Fruit fly (Drosophila melanogaster) whole organism, wandering third instar larva: Measurements from ENCODE around the gene Ect3.

Experiments
- Abd-B ChIP-seq: fragments of >200 bp; optimal IDR thresholded peaks from 2 replicates; lab custom pipeline; 2017; ENCODE audit warnings: missing biosample characterization, missing genetic modification characterization
- CG32264 ChIP-seq: fragments of 200-800 bp; sonication (Bioruptor generic); optimal IDR thresholded peaks from 2 replicates; lab custom pipeline; 2016; ENCODE audit warnings: missing biosample characterization, missing genetic modification characterization
- CrebA ChIP-seq: fragments of 200-800 bp; sonication (Bioruptor generic); optimal IDR thresholded peaks from 2 replicates; lab custom pipeline; 2016; ENCODE audit warnings: missing biosample characterization, mild to moderate bottlenecking, missing genetic modification characterization, borderline replicate concordance
- Dfd ChIP-seq: fragments of >200 bp; optimal IDR thresholded peaks from 2 replicates; lab custom pipeline; 2017; ENCODE audit warnings: missing biosample characterization, missing genetic modification characterization
- Dif ChIP-seq: fragments of 200-275, 200-300 bp; sonication (Bioruptor generic); optimal IDR thresholded peaks from 2 replicates; lab custom pipeline; 2018; ENCODE audit warnings: missing biosample characterization, missing genetic modification characterization; ENCODE audit not compliant: partially characterized antibody
- HLH106 ChIP-seq: fragments of 200-800 bp; optimal IDR thresholded peaks from 3 replicates; lab custom pipeline; 2019; ENCODE audit warnings: missing biosample characterization, mild to moderate bottlenecking, missing genetic modification characterization, moderate library complexity
- Hnf4 ChIP-seq: fragments of 200-800 bp; sonication (Bioruptor generic); optimal IDR thresholded peaks from 2 replicates; lab custom pipeline; 2016; ENCODE audit warnings: missing biosample characterization, mild to moderate bottlenecking, missing genetic modification characterization
- Hr78 ChIP-seq: fragments of >200 bp; optimal IDR thresholded peaks from 2 replicates; lab custom pipeline; 2017; ENCODE audit warnings: missing biosample characterization, missing genetic modification characterization
- Hr83 ChIP-seq: fragments of 200-300 bp; sonication (Bioruptor generic); optimal IDR thresholded peaks from 2 replicates; lab custom pipeline; 2016; ENCODE audit warnings: missing biosample characterization, mild to moderate bottlenecking, missing genetic modification characterization, moderate library complexity; ENCODE audit not compliant: poor library complexity, severe bottlenecking
- Mio ChIP-seq: sonication (Bioruptor generic); optimal IDR thresholded peaks from 2 replicates; lab custom pipeline; 2016; ENCODE audit warnings: missing biosample characterization, missing genetic modification characterization
- Myc ChIP-seq: fragments of >200 bp; optimal IDR thresholded peaks from 2 replicates; lab custom pipeline; 2017
- N ChIP-seq: fragments of >200 bp; optimal IDR thresholded peaks from 2 replicates; lab custom pipeline; 2018; ENCODE audit warnings: missing biosample characterization, missing external identifiers, missing genetic modification characterization
- Rel ChIP-seq, 2 experiments: fragments of 200-800 bp; sonication (Bioruptor generic) in 1 of 2; optimal IDR thresholded peaks; 2 replicates in 1 of 2; 3 replicates in 1 of 2; lab custom pipeline; 2016 to 2019; ENCODE audit warnings: mild to moderate bottlenecking in 2 of 2, missing biosample characterization in 2 of 2, missing genetic modification characterization in 2 of 2, moderate library complexity in 1 of 2
- Vsx2 ChIP-seq: fragments of 200-300, 225-300 bp; sonication (Bioruptor generic); optimal IDR thresholded peaks from 2 replicates; lab custom pipeline; 2018; ENCODE audit warnings: missing biosample characterization, missing genetic modification characterization; ENCODE audit not compliant: partially characterized antibody
- br ChIP-seq: fragments of 200-800 bp; sonication (Bioruptor generic); optimal IDR thresholded peaks from 2 replicates; lab custom pipeline; 2016; ENCODE audit warnings: missing biosample characterization, missing genetic modification characterization
- brk ChIP-seq: fragments of 200-800 bp; sonication (Bioruptor generic); optimal IDR thresholded peaks from 2 replicates; lab custom pipeline; 2016; ENCODE audit warnings: missing biosample characterization, mild to moderate bottlenecking, missing genetic modification characterization
- dl ChIP-seq, 2 experiments: fragments of 175-275, 200-275 bp in 1 of 2; fragments of 200-275 bp in 1 of 2; sonication (Bioruptor generic); optimal IDR thresholded peaks; lab custom pipeline; 2018; ENCODE audit warnings: mild to moderate bottlenecking in 2 of 2, missing biosample characterization in 2 of 2, missing genetic modification characterization in 2 of 2, moderate library complexity in 2 of 2; ENCODE audit not compliant: partially characterized antibody in 2 of 2, insufficient read depth in 1 of 2
- dmrt93B ChIP-seq: fragments of 200-800 bp; sonication (Bioruptor generic); optimal IDR thresholded peaks from 2 replicates; lab custom pipeline; 2018; ENCODE audit warnings: missing biosample characterization, mild to moderate bottlenecking, missing genetic modification characterization
- dsf ChIP-seq: sonication (Bioruptor generic); optimal IDR thresholded peaks from 2 replicates; lab custom pipeline; 2016; ENCODE audit warnings: missing biosample characterization, missing genetic modification characterization, borderline replicate concordance
- foxo ChIP-seq, 2 experiments: fragments of 200-800 bp; sonication (Bioruptor generic); optimal IDR thresholded peaks; 2 replicates in 1 of 2; 3 replicates in 1 of 2; lab custom pipeline; 2016 to 2017; ENCODE audit warnings: missing biosample characterization in 2 of 2, missing genetic modification characterization in 2 of 2
- jim ChIP-seq: fragments of 175-275, 200-325 bp; sonication (Bioruptor generic); optimal IDR thresholded peaks from 2 replicates; lab custom pipeline; 2016; ENCODE audit warnings: missing biosample characterization, mild to moderate bottlenecking, missing genetic modification characterization
- lola ChIP-seq: fragments of >200 bp; optimal IDR thresholded peaks from 2 replicates; lab custom pipeline; 2017; ENCODE audit warnings: missing biosample characterization, missing genetic modification characterization
- pan ChIP-seq: fragments of >200 bp; optimal IDR thresholded peaks from 2 replicates; lab custom pipeline; 2017
- psq ChIP-seq: fragments of 200-800 bp; sonication (Bioruptor generic); optimal IDR thresholded peaks from 3 replicates; lab custom pipeline; 2017; ENCODE audit warnings: missing biosample characterization, mild to moderate bottlenecking, missing genetic modification characterization, moderate library complexity
- rgr ChIP-seq: fragments of 200-800 bp; sonication (Bioruptor generic); optimal IDR thresholded peaks from 3 replicates; lab custom pipeline; 2016; ENCODE audit warnings: missing biosample characterization, mild to moderate bottlenecking, missing genetic modification characterization
- sage ChIP-seq: fragments of 200-800 bp; sonication (Bioruptor generic); optimal IDR thresholded peaks from 2 replicates; lab custom pipeline; 2016; ENCODE audit warnings: missing biosample characterization, mild to moderate bottlenecking, missing genetic modification characterization
- usp ChIP-seq: fragments of >200 bp; optimal IDR thresholded peaks from 2 replicates; lab custom pipeline; 2017; ENCODE audit warnings: missing biosample characterization, missing genetic modification characterization
- woc ChIP-seq: sonication (Bioruptor generic); optimal IDR thresholded peaks from 2 replicates; lab custom pipeline; 2016; ENCODE audit warnings: missing biosample characterization, mild to moderate bottlenecking, missing genetic modification characterization

Gene Ect3

DNA sequence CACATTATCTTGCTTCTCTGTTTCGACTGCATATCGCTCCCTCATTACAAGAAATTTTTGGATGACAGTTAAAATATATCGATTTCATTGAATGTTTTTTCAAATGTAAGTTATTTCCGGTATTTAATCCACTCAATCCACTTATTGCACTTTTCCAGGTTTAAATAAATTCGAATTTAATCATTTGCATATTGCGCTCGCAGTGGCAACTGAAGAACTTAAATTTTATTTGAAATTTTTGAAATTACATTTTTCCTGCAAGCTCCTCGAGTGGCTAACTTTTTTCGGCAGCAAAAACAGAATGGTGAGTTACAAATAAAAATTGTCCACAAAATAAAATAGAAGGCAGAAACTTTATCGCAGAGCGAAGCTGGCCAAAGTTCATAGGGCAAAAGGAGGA, 32.6 kb downstream of the Ect3 start, which contains the start of the genes CG31358, CG42504 and CG42505:
Gene CG31358 (minus strand): TSS at position 101 of the 400 bp plus-strand sequence.
Gene CG42504 (minus strand): TSS at position 101 of the 400 bp plus-strand sequence.
Gene CG42505 (minus strand): TSS at position 101 of the 400 bp plus-strand sequence.
- TF ChIP-seq Vsx2 (no peak), HLH106 (tag; lab: Kevin White, UChicago) (no peak)

DNA sequence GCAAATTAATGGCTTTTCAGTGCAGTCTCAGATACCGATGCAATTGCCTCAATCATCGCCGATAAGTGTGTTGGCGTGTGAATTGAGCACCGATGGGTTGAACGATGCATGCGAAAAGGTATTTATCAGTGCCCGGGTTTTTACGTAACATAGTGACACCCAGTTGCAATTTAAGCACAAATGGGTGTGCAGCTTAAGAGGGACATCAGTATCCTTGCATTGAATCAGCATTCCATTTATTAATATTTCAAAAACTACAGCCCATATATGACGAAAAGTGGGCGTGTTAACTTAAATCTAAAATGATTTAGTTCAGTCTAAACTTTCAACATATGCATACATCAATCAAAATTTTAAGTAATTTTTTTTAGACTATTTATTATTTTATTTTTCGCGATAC, 33.8 kb downstream of the Ect3 start, which contains the start of gene ssp5:
Gene ssp5 (plus strand): TSS at position 301 of the 400 bp plus-strand sequence.
- TF ChIP-seq N (GFP tag; lab: Kevin White, UChicago) (no peak), CrebA (GFP tag; lab: Kevin White, UChicago) (no peak), brk (GFP tag; lab: Kevin White, UChicago) (no peak), Vsx2 (no peak)

DNA sequence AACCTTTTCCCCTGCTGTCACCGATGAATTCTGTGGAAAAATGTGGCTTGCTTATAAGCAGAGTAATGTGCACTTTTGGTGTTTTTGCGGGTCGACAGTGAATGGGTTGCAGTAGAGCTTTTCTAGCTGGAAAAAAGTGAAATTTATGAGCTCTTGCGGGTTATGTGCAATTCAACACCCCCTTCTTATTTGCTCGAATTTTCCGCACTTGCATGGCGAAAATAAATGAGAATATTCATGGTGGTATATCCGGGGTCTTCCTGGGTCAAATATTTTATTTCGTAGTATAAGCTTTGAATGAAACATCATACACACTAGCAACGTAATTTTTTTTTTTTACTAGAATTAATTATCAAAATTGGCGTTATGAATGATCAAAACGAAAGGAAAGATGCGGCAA, 41.1 kb downstream of the Ect3 start, which contains the start of gene CG14736:
Gene CG14736 (plus strand): TSS at position 301 of the 400 bp plus-strand sequence.
- TF ChIP-seq dsf (GFP tag; lab: Kevin White, UChicago), result no peak
- TF ChIP-seq br (GFP tag; lab: Kevin White, UChicago), result no peak
- no peak for TF ChIP-seq N (GFP tag; lab: Kevin White, UChicago)
- TF ChIP-seq Abd-B, result no peak
- TF ChIP-seq dmrt93B (GFP tag; lab: Kevin White, UChicago), result no peak
- TF ChIP-seq Hr78, result no peak
- no peak for TF ChIP-seq rgr (GFP tag; lab: Kevin White, UChicago)
- TF ChIP-seq Mio (GFP tag; lab: Kevin White, UChicago), result no peak
- TF ChIP-seq dl (GFP tag; optimal IDR thresholded peaks at IDR 0.05; lab: Kevin White, UChicago; ENCODE audit: insufficient read depth in 1 of 2, partially characterized antibody in 2 of 2), result no peak
- no peak for TF ChIP-seq woc
- TF ChIP-seq Dfd (GFP tag; lab: Kevin White, UChicago), result no peak
- TF ChIP-seq Vsx2, result no peak
- no peak for TF ChIP-seq brk (GFP tag; lab: Kevin White, UChicago)
- TF ChIP-seq psq (GFP tag; lab: Kevin White, UChicago), result no peak
- TF ChIP-seq foxo (GFP tag; optimal IDR thresholded peaks at IDR 0.05; lab: Kevin White, UChicago), result no peak
- TF ChIP-seq lola, result no peak
- no peak for TF ChIP-seq usp (GFP tag; lab: Kevin White, UChicago)
- no peak for TF ChIP-seq Dif (GFP tag; lab: Kevin White, UChicago)
- no peak for TF ChIP-seq Myc
- no peak for TF ChIP-seq Hnf4 (GFP tag; lab: Kevin White, UChicago)

DNA sequence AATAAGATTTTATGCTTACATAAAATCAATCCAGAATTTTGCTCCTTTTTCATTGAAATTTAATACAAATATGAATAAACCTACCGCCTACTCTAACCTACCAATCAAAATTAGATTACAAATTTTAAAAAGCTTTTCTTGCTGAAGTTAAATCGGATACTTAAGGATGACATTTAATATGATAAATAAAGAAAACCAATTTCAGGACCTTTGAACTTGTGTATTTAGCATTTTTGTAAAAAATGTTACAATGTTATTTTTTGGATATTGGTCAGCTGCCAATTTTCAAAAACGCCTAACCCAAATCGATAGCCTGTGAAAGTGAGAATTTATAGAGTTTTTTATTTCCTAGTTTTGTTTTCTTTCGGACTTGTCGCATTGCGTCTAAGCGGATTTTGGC, 50.0 kb downstream of the Ect3 start, which contains the start of gene CG14739:
Gene CG14739 (minus strand): TSS at position 101 of the 400 bp plus-strand sequence.
- TF ChIP-seq CrebA (GFP tag; lab: Kevin White, UChicago) (no peak), foxo (GFP tag; optimal IDR thresholded peaks at IDR 0.05; lab: Kevin White, UChicago) (no peak), Hr78 (no peak), Abd-B (no peak), sage (GFP tag; lab: Kevin White, UChicago) (no peak), brk (GFP tag; lab: Kevin White, UChicago) (no peak), jim (GFP tag; lab: Kevin White, UChicago) (no peak), Dfd (GFP tag; lab: Kevin White, UChicago) (no peak), pan (lab: Kevin White, UChicago) (no peak), Myc (no peak), Vsx2 (no peak), rgr (GFP tag; lab: Kevin White, UChicago) (no peak), CG32264 (no peak), Hr83 (GFP tag; lab: Kevin White, UChicago) (no peak), Rel (GFP tag; optimal IDR thresholded peaks at IDR 0.05; lab: Kevin White, UChicago) (no peak), Rel (tag; optimal IDR thresholded peaks at IDR 0.05; lab: Kevin White, UChicago) (no peak)
- TF ChIP-seq, all 38 proteins: peak for 0
